Fruit fly (Drosophila melanogaster) whole organism, prepupa: ENCODE data around the gene Klp10A.
A peak's percentile ranks its signal among the peaks of the same experiment; 100 is the strongest.

ENCODE experiments used
- Blimp-1 ChIP-seq: fragments of 200-800 bp; sonication (Bioruptor generic); optimal IDR thresholded peaks from 3 replicates; lab custom pipeline; 2017; ENCODE audit warnings: missing biosample characterization, missing genetic modification characterization, mild to moderate bottlenecking, moderate library complexity, missing genetic modification reagents
- CG10669 ChIP-seq: fragments of 200-800 bp; sonication (Bioruptor generic); optimal IDR thresholded peaks from 3 replicates; lab custom pipeline; 2018; ENCODE audit warnings: missing biosample characterization, mild to moderate bottlenecking, missing genetic modification characterization, moderate library complexity
- CG15336 ChIP-seq: fragments of 200-800 bp; sonication (Bioruptor generic); IDR thresholded peaks from 2 replicates; pipeline ENCODE4 v1.3.6; 2022; ENCODE audit warnings: missing biosample characterization, missing genetic modification characterization
- CG16779 ChIP-seq: fragments of 200-800 bp; sonication (Bioruptor generic); optimal IDR thresholded peaks from 3 replicates; lab custom pipeline; 2017; ENCODE audit warnings: missing biosample characterization, mild to moderate bottlenecking, missing genetic modification characterization
- CG3032 ChIP-seq: fragments of 200-800 bp; optimal IDR thresholded peaks from 2 replicates; lab custom pipeline; 2019; ENCODE audit warnings: missing biosample characterization, mild to moderate bottlenecking, missing genetic modification characterization, moderate library complexity
- CG31627 ChIP-seq: fragments of 200-800 bp; sonication (Bioruptor generic); optimal IDR thresholded peaks from 3 replicates; lab custom pipeline; 2016; ENCODE audit warnings: missing biosample characterization, missing genetic modification characterization
- CG32006 ChIP-seq: fragments of 200-800 bp; sonication (Bioruptor generic); optimal IDR thresholded peaks from 3 replicates; lab custom pipeline; 2017; ENCODE audit warnings: missing biosample characterization, mild to moderate bottlenecking, missing genetic modification characterization
- CG34406 ChIP-seq: fragments of 200-800 bp; sonication (Bioruptor generic); optimal IDR thresholded peaks from 3 replicates; lab custom pipeline; 2016; ENCODE audit warnings: missing biosample characterization, missing genetic modification characterization
- CG3919 ChIP-seq: fragments of 200-800 bp; sonication (Bioruptor generic); optimal IDR thresholded peaks from 3 replicates; lab custom pipeline; 2016; ENCODE audit warnings: missing biosample characterization, missing genetic modification characterization
- CG4318 ChIP-seq: fragments of 200-800 bp; sonication (Bioruptor generic); optimal IDR thresholded peaks from 3 replicates; lab custom pipeline; 2017; ENCODE audit warnings: missing biosample characterization, mild to moderate bottlenecking, missing genetic modification characterization
- CG6163 ChIP-seq: fragments of 200-800 bp; sonication (Bioruptor generic); IDR thresholded peaks from 3 replicates; pipeline ENCODE4 v1.3.6; 2022; ENCODE audit warnings: missing biosample characterization, missing genetic modification characterization
- CG6276 ChIP-seq: fragments of 200-800 bp; sonication (Bioruptor generic); optimal IDR thresholded peaks from 2 replicates; lab custom pipeline; 2017; ENCODE audit warnings: missing biosample characterization, mild to moderate bottlenecking, missing genetic modification characterization
- CG6808 ChIP-seq: fragments of 200-800 bp; sonication (Bioruptor generic); optimal IDR thresholded peaks from 3 replicates; lab custom pipeline; 2017; ENCODE audit warnings: missing biosample characterization, missing genetic modification characterization, mild to moderate bottlenecking, moderate library complexity, missing genetic modification reagents
- CG6854 ChIP-seq: fragments of 200-800 bp; sonication (Bioruptor generic); optimal IDR thresholded peaks from 2 replicates; lab custom pipeline; 2017; ENCODE audit warnings: missing biosample characterization, mild to moderate bottlenecking, missing genetic modification characterization
- CG7368 ChIP-seq: fragments of 200-800 bp; sonication (Bioruptor generic); optimal IDR thresholded peaks from 3 replicates; lab custom pipeline; 2016; ENCODE audit warnings: missing biosample characterization, missing genetic modification characterization
- CG8632 ChIP-seq: fragments of 200-800 bp; sonication (Bioruptor generic); optimal IDR thresholded peaks from 3 replicates; lab custom pipeline; 2016; ENCODE audit warnings: missing biosample characterization, missing genetic modification characterization
- CG9139 ChIP-seq: fragments of 200-800 bp; sonication (Bioruptor generic); optimal IDR thresholded peaks from 3 replicates; lab custom pipeline; 2017; ENCODE audit warnings: missing biosample characterization, mild to moderate bottlenecking, missing genetic modification characterization
- Eip75B ChIP-seq: fragments of 200-800 bp; sonication (Bioruptor generic); optimal IDR thresholded peaks from 3 replicates; lab custom pipeline; 2016; ENCODE audit warnings: missing biosample characterization, missing genetic modification characterization
- Eip78C ChIP-seq: fragments of 200-800 bp; sonication (Bioruptor generic); peaks from one replicate; lab custom pipeline; 2016; ENCODE audit warnings: missing biosample characterization, missing genetic modification characterization
- Eip93F ChIP-seq: fragments of 200-800 bp; sonication (Bioruptor generic); optimal IDR thresholded peaks from 2 replicates; lab custom pipeline; 2016; ENCODE audit warnings: missing biosample characterization, mild to moderate bottlenecking, missing genetic modification characterization
- Ets21C ChIP-seq: fragments of 200-800 bp; sonication (Bioruptor generic); optimal IDR thresholded peaks from 3 replicates; lab custom pipeline; 2016; ENCODE audit warnings: missing biosample characterization, missing genetic modification characterization
- Ets96B ChIP-seq: fragments of 200-800 bp; optimal IDR thresholded peaks from 2 replicates; lab custom pipeline; 2019; ENCODE audit warnings: missing biosample characterization, mild to moderate bottlenecking, missing genetic modification characterization, moderate library complexity
- Gug ChIP-seq: fragments of 200-800 bp; sonication (Bioruptor generic); IDR thresholded peaks from 2 replicates; pipeline ENCODE4 v1.3.6; 2022; ENCODE audit warnings: missing biosample characterization, missing genetic modification characterization
- Hr38 ChIP-seq: sonication (Bioruptor generic); optimal IDR thresholded peaks from 2 replicates; lab custom pipeline; 2016; ENCODE audit warnings: missing biosample characterization, missing genetic modification characterization
- Hr39 ChIP-seq: fragments of 200-800 bp; sonication (Bioruptor generic); optimal IDR thresholded peaks from 2 replicates; lab custom pipeline; 2016; ENCODE audit warnings: missing biosample characterization, missing genetic modification characterization
- Hr4 ChIP-seq: fragments of 200-800 bp; sonication (Bioruptor generic); optimal IDR thresholded peaks from 3 replicates; lab custom pipeline; 2016; ENCODE audit warnings: missing biosample characterization, missing genetic modification characterization
- Lpt ChIP-seq: fragments of 200-800 bp; sonication (Bioruptor generic); optimal IDR thresholded peaks from 3 replicates; lab custom pipeline; 2016; ENCODE audit warnings: missing biosample characterization, missing genetic modification characterization
- Met ChIP-seq: fragments of 200-800 bp; sonication (Bioruptor generic); optimal IDR thresholded peaks from 3 replicates; lab custom pipeline; 2016; ENCODE audit warnings: missing biosample characterization, missing genetic modification characterization
- Smox ChIP-seq: fragments of 200-800 bp; sonication (Bioruptor generic); optimal IDR thresholded peaks from 3 replicates; lab custom pipeline; 2016; ENCODE audit warnings: missing biosample characterization, missing genetic modification characterization
- Sox14 ChIP-seq: fragments of 200-800 bp; sonication (Bioruptor generic); optimal IDR thresholded peaks from 3 replicates; lab custom pipeline; 2016; ENCODE audit warnings: missing biosample characterization, missing genetic modification characterization
- Sox15 ChIP-seq: fragments of 200-800 bp; sonication (Bioruptor generic); optimal IDR thresholded peaks from 3 replicates; lab custom pipeline; 2016; ENCODE audit warnings: missing biosample characterization, missing genetic modification characterization
- acj6 ChIP-seq: fragments of 200-800 bp; sonication (Bioruptor generic); optimal IDR thresholded peaks from 3 replicates; lab custom pipeline; 2016; ENCODE audit warnings: missing biosample characterization, missing genetic modification characterization
- dac ChIP-seq: fragments of 200-800 bp; sonication (Bioruptor generic); optimal IDR thresholded peaks from 2 replicates; lab custom pipeline; 2017; ENCODE audit warnings: missing biosample characterization, mild to moderate bottlenecking, missing genetic modification characterization
- eg ChIP-seq: fragments of 200-800 bp; sonication (Bioruptor generic); IDR thresholded peaks from 3 replicates; pipeline ENCODE4 v1.3.6; 2022; ENCODE audit warnings: missing biosample characterization, missing genetic modification characterization
- esn ChIP-seq: fragments of 200-800 bp; sonication (Bioruptor generic); optimal IDR thresholded peaks from 2 replicates; lab custom pipeline; 2016; ENCODE audit warnings: missing biosample characterization, mild to moderate bottlenecking, missing genetic modification characterization, moderate library complexity
- fd59A ChIP-seq: fragments of 200-800 bp; sonication (Bioruptor generic); optimal IDR thresholded peaks from 2 replicates; lab custom pipeline; 2017; ENCODE audit warnings: missing biosample characterization, mild to moderate bottlenecking, missing genetic modification characterization, missing genetic modification reagents
- fkh ChIP-seq: fragments of 200-800 bp; sonication (Bioruptor generic); optimal IDR thresholded peaks from 3 replicates; lab custom pipeline; 2017; ENCODE audit warnings: missing biosample characterization, mild to moderate bottlenecking, missing genetic modification characterization, moderate library complexity
- lz ChIP-seq: fragments of 200-800 bp; sonication (Bioruptor generic); optimal IDR thresholded peaks from 3 replicates; lab custom pipeline; 2016; ENCODE audit warnings: missing biosample characterization, missing genetic modification characterization
- pdm3 ChIP-seq: fragments of 200-800 bp; sonication (Bioruptor generic); optimal IDR thresholded peaks from 3 replicates; lab custom pipeline; 2016; ENCODE audit warnings: missing biosample characterization, missing genetic modification characterization
- salr ChIP-seq, 2 experiments: fragments of 200-800 bp; sonication (Bioruptor generic); optimal IDR thresholded peaks; 3 replicates each; lab custom pipeline; 2016 to 2018; ENCODE audit warnings: missing biosample characterization in 2 of 2, missing genetic modification characterization in 2 of 2, mild to moderate bottlenecking in 1 of 2
- spab ChIP-seq: fragments of 200-800 bp; sonication (Bioruptor generic); optimal IDR thresholded peaks from 2 replicates; lab custom pipeline; 2017; ENCODE audit warnings: missing biosample characterization, mild to moderate bottlenecking, missing genetic modification characterization, missing genetic modification reagents
- ss ChIP-seq, 2 experiments: fragments of 200-800 bp; sonication (Bioruptor generic); optimal IDR thresholded peaks; 2 replicates in 1 of 2; 3 replicates in 1 of 2; lab custom pipeline; 2017 to 2018; ENCODE audit warnings: mild to moderate bottlenecking in 2 of 2, missing biosample characterization in 2 of 2, missing genetic modification characterization in 2 of 2, moderate library complexity in 1 of 2
- svp ChIP-seq: fragments of 200-800 bp; sonication (Bioruptor generic); peaks from one replicate; lab custom pipeline; 2016; ENCODE audit warnings: missing biosample characterization, missing genetic modification characterization
- topi ChIP-seq: fragments of 200-800 bp; sonication (Bioruptor generic); optimal IDR thresholded peaks from 3 replicates; lab custom pipeline; 2016; ENCODE audit warnings: missing biosample characterization, missing genetic modification characterization
- vri ChIP-seq: fragments of 200-800 bp; sonication (Bioruptor generic); optimal IDR thresholded peaks from 3 replicates; lab custom pipeline; 2016; ENCODE audit warnings: missing biosample characterization, mild to moderate bottlenecking, missing genetic modification characterization

Klp10A gene

dm6 chrX:11108845-11109450 lies 28.0 kb downstream of the Klp10A start (continued):
- TF ChIP-seq Lpt (GFP tag; lab: Kevin White, UChicago) (no peak), fd59A (GFP tag; lab: Kevin White, UChicago) (no peak), Hr4 (GFP tag; lab: Kevin White, UChicago) (no peak), CG6163 (GFP tag; lab: Robert Waterston, UW) (peak; percentile 23; the same call in 1 of the 3 replicates), CG9139 (no peak), CG32006 (GFP tag; lab: Kevin White, UChicago) (no peak), Eip75B (no peak), CG31627 (GFP tag; lab: Kevin White, UChicago) (no peak), CG7368 (GFP tag; lab: Kevin White, UChicago) (no peak), eg (GFP tag; lab: Robert Waterston, UW) (peak; percentile 75), CG16779 (tag; lab: Kevin White, UChicago) (no peak), topi (GFP tag; lab: Kevin White, UChicago) (no peak), Met (GFP tag; lab: Kevin White, UChicago) (no peak), CG10669 (GFP tag; lab: Kevin White, UChicago) (no peak), CG6276 (no peak), CG15336 (GFP tag; lab: Robert Waterston, UW) (peak; percentile 54), CG6808 (no peak), dac (GFP tag; lab: Kevin White, UChicago) (no peak), acj6 (GFP tag; lab: Kevin White, UChicago) (no peak), esn (GFP tag; lab: Kevin White, UChicago) (no peak), CG3919 (no peak), spab (no peak), CG4318 (GFP tag; lab: Kevin White, UChicago) (no peak), pdm3 (GFP tag; lab: Kevin White, UChicago) (no peak), Eip93F (GFP tag; lab: Kevin White, UChicago) (no peak)

- peak; percentile 48 for TF ChIP-seq CG31627 (GFP tag; lab: Kevin White, UChicago)
- no peak for TF ChIP-seq CG9139
- TF ChIP-seq CG6276 = no peak
- TF ChIP-seq CG15336 (GFP tag; lab: Robert Waterston, UW) = no peak
- peak; percentile 20 for TF ChIP-seq CG4318 (GFP tag; lab: Kevin White, UChicago)
- TF ChIP-seq Ets96B (tag; lab: Kevin White, UChicago) = peak; percentile 52
- peak; percentile 78 for TF ChIP-seq Eip78C (GFP tag; lab: Kevin White, UChicago)
- TF ChIP-seq CG34406 = peak; percentile 18
- peak; percentile 97 for TF ChIP-seq vri (GFP tag; lab: Kevin White, UChicago)
- TF ChIP-seq salr (GFP tag; optimal IDR thresholded peaks at IDR 0.05; lab: Kevin White, UChicago) = peak in 1 of 2 experiments; percentile 31
- no peak for TF ChIP-seq Blimp-1 (GFP tag; lab: Kevin White, UChicago)
- peak; percentile 14 for TF ChIP-seq Sox15 (GFP tag; lab: Kevin White, UChicago)
- no peak for TF ChIP-seq CG16779 (tag; lab: Kevin White, UChicago)
- TF ChIP-seq Hr4 (GFP tag; lab: Kevin White, UChicago) = peak; percentile 31
- TF ChIP-seq svp (GFP tag; lab: Kevin White, UChicago) = peak; percentile 84
- peak; percentile 54 for TF ChIP-seq Met (GFP tag; lab: Kevin White, UChicago)
- 0 out of 2 replicates have a peak, but pooled peaks have one; percentile 15 for TF ChIP-seq Gug (GFP tag; lab: Robert Waterston, UW)
- TF ChIP-seq CG10669 (GFP tag; lab: Kevin White, UChicago) = peak; percentile 16
- peak; percentile 45 for TF ChIP-seq lz (GFP tag; lab: Kevin White, UChicago)
- no peak for TF ChIP-seq spab
- peak; percentile 54 for TF ChIP-seq esn (GFP tag; lab: Kevin White, UChicago)
- TF ChIP-seq Ets21C = peak; percentile 45
- TF ChIP-seq Hr38 = no peak
- TF ChIP-seq Hr39 (GFP tag; lab: Kevin White, UChicago) = peak; percentile 35
- TF ChIP-seq Sox14 (GFP tag; lab: Kevin White, UChicago) = peak; percentile 26
- peak; percentile 48 for TF ChIP-seq Eip93F (GFP tag; lab: Kevin White, UChicago)
- peak; percentile 42 for TF ChIP-seq CG3032
- no peak for TF ChIP-seq Eip75B
- no peak for TF ChIP-seq ss (GFP tag; optimal IDR thresholded peaks at IDR 0.05; lab: Kevin White, UChicago)
- TF ChIP-seq CG32006 (GFP tag; lab: Kevin White, UChicago) = peak; percentile 30
- no peak for TF ChIP-seq dac (GFP tag; lab: Kevin White, UChicago)
- TF ChIP-seq CG6163 (GFP tag; lab: Robert Waterston, UW) = 0 out of 3 replicates have a peak, but pooled peaks have one; percentile 27
- peak; percentile 53; the same call in 2 of the 3 replicates for TF ChIP-seq eg (GFP tag; lab: Robert Waterston, UW)
- TF ChIP-seq fkh (GFP tag; lab: Kevin White, UChicago) = no peak
- TF ChIP-seq Smox = peak; percentile 50
- TF ChIP-seq CG6854 (GFP tag; lab: Kevin White, UChicago) = peak; percentile 34
- peak; percentile 2 for TF ChIP-seq CG8632 (GFP tag; lab: Kevin White, UChicago)
- TF ChIP-seq pdm3 (GFP tag; lab: Kevin White, UChicago) = peak; percentile 64
Measured at dm6 chrX:11108148-11108844, 28.6 kb downstream of the Klp10A start, which contains the start of gene Hsp60A. TSS of gene Hsp60A (plus strand) at chrX:11108482.
